Fruit fly (Drosophila melanogaster) whole organism, embryonic: Measurements from ENCODE around the gene CG33120.

Source experiments
- Ada2b ChIP-seq: fragments of 200-800 bp; sonication (Bioruptor generic); IDR thresholded peaks from 2 replicates; pipeline ENCODE4 v1.3.6; 2022; ENCODE audit warnings: missing biosample characterization, missing genetic modification characterization
- CG10209 ChIP-seq: fragments of 200-800 bp; sonication (Bioruptor generic); optimal IDR thresholded peaks from 3 replicates; lab custom pipeline; 2017; ENCODE audit warnings: missing biosample characterization, mild to moderate bottlenecking, missing genetic modification characterization, missing genetic modification reagents
- CG10979 ChIP-seq: fragments of 200-800 bp; sonication (Bioruptor generic); optimal IDR thresholded peaks from 2 replicates; lab custom pipeline; 2018; ENCODE audit warnings: missing biosample characterization, mild to moderate bottlenecking, missing genetic modification characterization, moderate library complexity
- CG11723 ChIP-seq: fragments of 200-800 bp; sonication (Bioruptor generic); optimal IDR thresholded peaks from 2 replicates; lab custom pipeline; 2017; ENCODE audit warnings: missing biosample characterization, mild to moderate bottlenecking, missing genetic modification characterization
- CG12942 ChIP-seq: fragments of 200-800 bp; sonication (Bioruptor generic); optimal IDR thresholded peaks from 3 replicates; lab custom pipeline; 2016; ENCODE audit warnings: missing biosample characterization, missing genetic modification characterization
- CG13287 ChIP-seq: fragments of 200-800 bp; sonication (Bioruptor generic); IDR thresholded peaks from 2 replicates; pipeline ENCODE4 v1.3.6; 2022; ENCODE audit warnings: missing biosample characterization, missing genetic modification characterization; ENCODE audit not compliant: partially characterized antibody
- CG14710 ChIP-seq: fragments of 200-800 bp; sonication (Bioruptor generic); optimal IDR thresholded peaks from 3 replicates; lab custom pipeline; 2019; ENCODE audit warnings: missing biosample characterization, mild to moderate bottlenecking, missing genetic modification characterization, moderate library complexity
- CG15514 ChIP-seq: fragments of 200-800 bp; sonication (Bioruptor generic); optimal IDR thresholded peaks from 3 replicates; lab custom pipeline; 2017; ENCODE audit warnings: missing biosample characterization, missing genetic modification characterization, mild to moderate bottlenecking, moderate library complexity, missing genetic modification reagents
- CG15601 ChIP-seq: fragments of 200-800 bp; sonication (Bioruptor generic); optimal IDR thresholded peaks from 3 replicates; lab custom pipeline; 2019; ENCODE audit warnings: missing biosample characterization, mild to moderate bottlenecking, missing genetic modification characterization, moderate library complexity
- CG16863 ChIP-seq: fragments of 200-800 bp; sonication (Bioruptor generic); optimal IDR thresholded peaks from 3 replicates; lab custom pipeline; 2016; ENCODE audit warnings: missing biosample characterization, missing genetic modification characterization
- CG17328 ChIP-seq: fragments of 200-800 bp; sonication (Bioruptor generic); IDR thresholded peaks from 2 replicates; pipeline ENCODE4 v1.3.6; 2022; ENCODE audit warnings: missing biosample characterization, missing genetic modification characterization
- CG1792 ChIP-seq: fragments of 200-800 bp; sonication (Bioruptor generic); optimal IDR thresholded peaks from 2 replicates; lab custom pipeline; 2016; ENCODE audit warnings: missing biosample characterization, missing genetic modification characterization
- CG18262 ChIP-seq: fragments of 200-800 bp; optimal IDR thresholded peaks from 3 replicates; lab custom pipeline; 2019; ENCODE audit warnings: missing biosample characterization, mild to moderate bottlenecking, missing genetic modification characterization, moderate library complexity
- CG2889 ChIP-seq: fragments of 200-800 bp; sonication (Bioruptor generic); IDR thresholded peaks from 3 replicates; pipeline ENCODE4 v1.3.6; 2022; ENCODE audit warnings: missing biosample characterization, missing genetic modification characterization
- CG33557 ChIP-seq: fragments of 200-800 bp; sonication (Bioruptor generic); optimal IDR thresholded peaks from 2 replicates; lab custom pipeline; 2019; ENCODE audit warnings: missing biosample characterization, mild to moderate bottlenecking, missing genetic modification characterization, moderate library complexity
- CG43689 ChIP-seq: fragments of 200-800 bp; sonication (Bioruptor generic); IDR thresholded peaks from 2 replicates; pipeline ENCODE4 v1.3.6; 2022; ENCODE audit warnings: missing biosample characterization, missing genetic modification characterization
- CG4424 ChIP-seq: fragments of 200-800 bp; sonication (Bioruptor generic); optimal IDR thresholded peaks from 3 replicates; lab custom pipeline; 2016; ENCODE audit warnings: missing biosample characterization, missing genetic modification characterization
- CG5180 ChIP-seq: fragments of 200-800 bp; sonication (Bioruptor generic); optimal IDR thresholded peaks from 3 replicates; lab custom pipeline; 2017; ENCODE audit warnings: missing biosample characterization, missing genetic modification characterization, mild to moderate bottlenecking, moderate library complexity, missing genetic modification reagents
- CG5245 ChIP-seq: fragments of 200-800 bp; sonication (Bioruptor generic); optimal IDR thresholded peaks from 3 replicates; lab custom pipeline; 2016; ENCODE audit warnings: missing biosample characterization, missing genetic modification characterization
- CG7987 ChIP-seq: fragments of 200-800 bp; sonication (Bioruptor generic); optimal IDR thresholded peaks from 2 replicates; lab custom pipeline; 2018; ENCODE audit warnings: missing biosample characterization, mild to moderate bottlenecking, missing genetic modification characterization, moderate library complexity
- CG8281 ChIP-seq: fragments of 200-800 bp; sonication (Bioruptor generic); optimal IDR thresholded peaks from 2 replicates; lab custom pipeline; 2018; ENCODE audit warnings: missing biosample characterization, mild to moderate bottlenecking, missing genetic modification characterization, moderate library complexity
- Camta ChIP-seq: fragments of 200-800 bp; sonication (Bioruptor generic); optimal IDR thresholded peaks from 2 replicates; lab custom pipeline; 2016; ENCODE audit warnings: missing biosample characterization, missing genetic modification characterization
- Dad ChIP-seq: fragments of 200-800 bp; sonication (Bioruptor generic); optimal IDR thresholded peaks from 3 replicates; lab custom pipeline; 2016; ENCODE audit warnings: missing biosample characterization, missing genetic modification characterization
- Eip74EF ChIP-seq, 2 experiments: fragments of 200-800 bp in 1 of 2; fragments of >200 bp in 1 of 2; sonication (Bioruptor generic) in 1 of 2; optimal IDR thresholded peaks; 2 replicates each; lab custom pipeline; 2017 to 2019; ENCODE audit warnings: missing biosample characterization in 2 of 2, missing genetic modification characterization in 2 of 2, mild to moderate bottlenecking in 1 of 2, moderate library complexity in 1 of 2
- Hey ChIP-seq: fragments of 200-800 bp; sonication (Bioruptor generic); optimal IDR thresholded peaks from 3 replicates; lab custom pipeline; 2018; ENCODE audit warnings: missing biosample characterization, mild to moderate bottlenecking, missing genetic modification characterization
- NC2β ChIP-seq: fragments of 200-800 bp; sonication (Bioruptor generic); optimal IDR thresholded peaks from 2 replicates; lab custom pipeline; 2016; ENCODE audit warnings: missing biosample characterization, missing genetic modification characterization
- Ravus ChIP-seq: fragments of 200-800 bp; sonication (Bioruptor generic); IDR thresholded peaks from 2 replicates; pipeline ENCODE4 v1.3.6; 2022; ENCODE audit warnings: missing biosample characterization, missing genetic modification characterization
- Sox100B ChIP-seq: fragments of 200-800 bp; sonication (Bioruptor generic); optimal IDR thresholded peaks from 3 replicates; lab custom pipeline; 2018; ENCODE audit warnings: missing biosample characterization, mild to moderate bottlenecking, missing genetic modification characterization
- Xrp1 ChIP-seq: fragments of 200-800 bp; sonication (Bioruptor generic); IDR thresholded peaks from 2 replicates; pipeline ENCODE4 v1.3.6; 2022; ENCODE audit warnings: missing biosample characterization, missing genetic modification characterization
- ase ChIP-seq: fragments of 200-800 bp; sonication (Bioruptor generic); IDR thresholded peaks from 3 replicates; pipeline ENCODE4 v1.3.6; 2022; ENCODE audit warnings: missing biosample characterization, missing genetic modification characterization
- bcd ChIP-seq: fragments of 200-800 bp; sonication (Bioruptor generic); optimal IDR thresholded peaks from 2 replicates; lab custom pipeline; 2017; ENCODE audit warnings: missing biosample characterization, mild to moderate bottlenecking, missing genetic modification characterization
- chm ChIP-seq: fragments of 200-800 bp; sonication (Bioruptor generic); IDR thresholded peaks from 2 replicates; pipeline ENCODE4 v1.3.6; 2022; ENCODE audit warnings: missing biosample characterization, missing genetic modification characterization
- dati ChIP-seq: fragments of 200-800 bp; sonication (Bioruptor generic); IDR thresholded peaks from 2 replicates; pipeline ENCODE4 v1.3.6; 2022; ENCODE audit warnings: missing biosample characterization, missing genetic modification characterization
- gem ChIP-seq: fragments of 200-800 bp; sonication (Bioruptor generic); optimal IDR thresholded peaks from 2 replicates; lab custom pipeline; 2019; ENCODE audit warnings: missing biosample characterization, mild to moderate bottlenecking, missing genetic modification characterization, moderate library complexity
- grn ChIP-seq: fragments of 200-800 bp; sonication (Bioruptor generic); optimal IDR thresholded peaks from 3 replicates; lab custom pipeline; 2017; ENCODE audit warnings: missing biosample characterization, missing genetic modification characterization
- hb ChIP-seq: fragments of 200-800 bp; sonication (Bioruptor generic); IDR thresholded peaks from 3 replicates; pipeline ENCODE4 v1.3.6; 2022; ENCODE audit warnings: missing biosample characterization, missing genetic modification characterization; ENCODE audit not compliant: partially characterized antibody
- ind ChIP-seq: fragments of 200-800 bp; sonication (Bioruptor generic); optimal IDR thresholded peaks from 3 replicates; lab custom pipeline; 2016; ENCODE audit warnings: missing biosample characterization, missing genetic modification characterization
- lola ChIP-seq, 3 experiments: fragments of >200 bp in 2 of 3; fragments of 200-800 bp in 1 of 3; sonication (Bioruptor generic) in 1 of 3; optimal IDR thresholded peaks; 2 replicates each; lab custom pipeline; 2017 to 2019; ENCODE audit warnings: missing biosample characterization in 3 of 3, missing genetic modification characterization in 3 of 3, mild to moderate bottlenecking in 1 of 3, moderate library complexity in 1 of 3
- nerfin-1 ChIP-seq: fragments of 200-800 bp; sonication (Bioruptor generic); optimal IDR thresholded peaks from 3 replicates; lab custom pipeline; 2019; ENCODE audit warnings: missing biosample characterization, mild to moderate bottlenecking, missing genetic modification characterization, moderate library complexity
- odd ChIP-seq: fragments of 200-800 bp; sonication (Bioruptor generic); optimal IDR thresholded peaks from 2 replicates; lab custom pipeline; 2017; ENCODE audit warnings: missing biosample characterization, mild to moderate bottlenecking, missing genetic modification characterization
- otp ChIP-seq: fragments of 200-800 bp; sonication (Bioruptor generic); IDR thresholded peaks from 3 replicates; pipeline ENCODE4, ENCODE4 v1.3.6; 2022; ENCODE audit warnings: missing biosample characterization, missing genetic modification characterization
- pan ChIP-seq, 4 experiments: fragments of >200 bp in 3 of 4; fragments of 200-800 bp in 1 of 4; sonication (Bioruptor generic) in 1 of 4; optimal IDR thresholded peaks in 3 of 4; IDR thresholded peaks in 1 of 4; 2 replicates each; pipeline versions ENCODE4 v1.3.6 to Lab custom; 2017 to 2022; ENCODE audit warnings: missing biosample characterization in 2 of 4, missing genetic modification characterization in 2 of 4, mixed read lengths in 1 of 4
- pho ChIP-seq: fragments of 200-800 bp; sonication (Bioruptor generic); optimal IDR thresholded peaks from 2 replicates; lab custom pipeline; 2016; ENCODE audit warnings: missing biosample characterization, missing genetic modification characterization
- phol ChIP-seq: fragments of 200-800 bp; sonication (Bioruptor generic); optimal IDR thresholded peaks from 3 replicates; lab custom pipeline; 2018; ENCODE audit warnings: missing biosample characterization, mild to moderate bottlenecking, missing genetic modification characterization, moderate library complexity
- sd ChIP-seq: fragments of 200-800 bp; sonication (Bioruptor generic); optimal IDR thresholded peaks from 3 replicates; lab custom pipeline; 2018; ENCODE audit warnings: missing biosample characterization, mild to moderate bottlenecking, missing genetic modification characterization, moderate library complexity
- stc ChIP-seq: fragments of 200-800 bp; sonication (Bioruptor generic); IDR thresholded peaks from 2 replicates; pipeline ENCODE4 v1.3.6; 2022; ENCODE audit warnings: missing biosample characterization, missing genetic modification characterization
- tup ChIP-seq: fragments of 200-800 bp; sonication (Bioruptor generic); optimal IDR thresholded peaks from 2 replicates; lab custom pipeline; 2016; ENCODE audit warnings: missing biosample characterization, mild to moderate bottlenecking, missing genetic modification characterization, moderate library complexity
- tx ChIP-seq: fragments of 200-800 bp; sonication (Bioruptor generic); optimal IDR thresholded peaks from 2 replicates; lab custom pipeline; 2016; ENCODE audit warnings: missing biosample characterization, missing genetic modification characterization
- z ChIP-seq: fragments of 200-800 bp; sonication (Bioruptor generic); IDR thresholded peaks from 3 replicates; pipeline ENCODE4 v1.3.6; 2022; ENCODE audit warnings: missing biosample characterization, missing genetic modification characterization

The CG33120 gene

dm6 chr2L:18822805-18823204 lies 21.6 kb downstream of the CG33120 start (continued):
- TF ChIP-seq odd (GFP tag; lab: Kevin White, UChicago) (peak; percentile 18), Ada2b (GFP tag; lab: Robert Waterston, UW) (no peak), CG12942 (GFP tag; lab: Kevin White, UChicago) (peak; percentile 9), CG15514 (no peak), CG10209 (GFP tag; lab: Kevin White, UChicago) (peak; percentile 54), CG14710 (tag; lab: Kevin White, UChicago) (peak; percentile 36), gem (tag; lab: Kevin White, UChicago) (peak; percentile 43), CG4424 (GFP tag; lab: Kevin White, UChicago) (peak; percentile 22), pan (optimal IDR thresholded peaks at IDR 0.05; lab: Kevin White, UChicago) (no peak), pan (GFP tag; optimal IDR thresholded peaks at IDR 0.05 in 1 of 2, IDR thresholded peaks at IDR 0.05 in 1 of 2) (peak in 1 of 2 experiments; percentile 35), otp (GFP tag; lab: Robert Waterston, UW) (0 out of 3 replicates have a peak, but pooled peaks have one; percentile 49), CG17328 (GFP tag; lab: Robert Waterston, UW) (peak; percentile 32; the same call in 1 of the 2 replicates), tup (GFP tag; lab: Kevin White, UChicago) (no peak), nerfin-1 (tag; lab: Kevin White, UChicago) (peak; percentile 57), bcd (GFP tag; lab: Kevin White, UChicago) (no peak), CG5245 (GFP tag; lab: Kevin White, UChicago) (no peak), Camta (GFP tag; lab: Kevin White, UChicago) (peak; percentile 8), CG10979 (tag; lab: Kevin White, UChicago) (peak; percentile 4), CG16863 (GFP tag; lab: Kevin White, UChicago) (peak; percentile 6), Eip74EF (GFP tag; optimal IDR thresholded peaks at IDR 0.05; lab: Kevin White, UChicago) (peak in 1 of 2 experiments; percentile 27), hb (no peak), CG33557 (peak; percentile 88), stc (GFP tag; lab: Robert Waterston, UW) (no peak), tx (GFP tag; lab: Kevin White, UChicago) (no peak), sd (no peak), Xrp1 (GFP tag; lab: Robert Waterston, UW) (peak; percentile 77), CG2889 (GFP tag; lab: Robert Waterston, UW) (no peak), NC2β (peak; percentile 50), ind (GFP tag; lab: Kevin White, UChicago) (no peak), grn (GFP tag; lab: Kevin White, UChicago) (no peak), chm (GFP tag; lab: Robert Waterston, UW) (peak; percentile 42; the same call in 1 of the 2 replicates), CG1792 (GFP tag; lab: Kevin White, UChicago) (peak; percentile 45), CG43689 (GFP tag; lab: Robert Waterston, UW) (0 out of 2 replicates have a peak, but pooled peaks have one; percentile 23), CG5180 (GFP tag; lab: Kevin White, UChicago) (peak; percentile 34), CG15601 (tag; lab: Kevin White, UChicago) (peak; percentile 78), pho (GFP tag; lab: Kevin White, UChicago) (no peak), dati (GFP tag; lab: Robert Waterston, UW) (no peak), phol (tag; lab: Kevin White, UChicago) (no peak), lola (GFP tag; optimal IDR thresholded peaks at IDR 0.05; lab: Kevin White, UChicago) (peak in 1 of 3 experiments; percentile 40), Sox100B (GFP tag; lab: Kevin White, UChicago) (peak; percentile 55), Dad (GFP tag; lab: Kevin White, UChicago) (no peak), CG8281 (tag; lab: Kevin White, UChicago) (no peak), Ravus (GFP tag; lab: Robert Waterston, UW) (no peak), CG7987 (GFP tag; lab: Kevin White, UChicago) (peak; percentile 91), CG13287 (GFP tag; lab: Robert Waterston, UW) (no peak), CG18262 (tag; lab: Kevin White, UChicago) (peak; percentile 36), z (0 out of 3 replicates have a peak, but pooled peaks have one; percentile 45), ase (GFP tag; lab: Robert Waterston, UW) (no peak), Hey (peak; percentile 12), CG11723 (GFP tag; lab: Kevin White, UChicago) (peak; percentile 39)
